Fruit fly (Drosophila melanogaster) whole organism, embryonic: ENCODE measurements around the gene CG16957.

Experiments used
- CG10267 ChIP-seq: fragments of 200-800 bp; sonication (Bioruptor generic); optimal IDR thresholded peaks from 2 replicates; lab custom pipeline; 2018; ENCODE audit warnings: missing biosample characterization, mild to moderate bottlenecking, missing genetic modification characterization, moderate library complexity
- CG10321 ChIP-seq: fragments of 200-800 bp; sonication (Bioruptor generic); IDR thresholded peaks from 2 replicates; pipeline ENCODE4 v1.3.6; 2022; ENCODE audit warnings: missing biosample characterization, missing genetic modification characterization
- CG10979 ChIP-seq: fragments of 200-800 bp; sonication (Bioruptor generic); optimal IDR thresholded peaks from 2 replicates; lab custom pipeline; 2018; ENCODE audit warnings: missing biosample characterization, mild to moderate bottlenecking, missing genetic modification characterization, moderate library complexity
- CG11085 ChIP-seq: fragments of 200-800 bp; sonication (Bioruptor generic); IDR thresholded peaks from 2 replicates; pipeline ENCODE4 v1.3.6; 2022; ENCODE audit warnings: missing biosample characterization, missing genetic modification characterization
- CG12155 ChIP-seq: fragments of 200-800 bp; sonication (Bioruptor generic); optimal IDR thresholded peaks from 3 replicates; lab custom pipeline; 2016; ENCODE audit warnings: missing biosample characterization, missing genetic modification characterization
- CG14667 ChIP-seq: fragments of 200-800 bp; sonication (Bioruptor generic); IDR thresholded peaks from 2 replicates; pipeline ENCODE4 v1.3.6; 2022; ENCODE audit warnings: missing biosample characterization, missing genetic modification characterization
- CG15479 ChIP-seq: fragments of 200-800 bp; sonication (Bioruptor generic); optimal IDR thresholded peaks from 3 replicates; lab custom pipeline; 2019; ENCODE audit warnings: missing biosample characterization, mild to moderate bottlenecking, missing genetic modification characterization, moderate library complexity
- CG15514 ChIP-seq: fragments of 200-800 bp; sonication (Bioruptor generic); optimal IDR thresholded peaks from 3 replicates; lab custom pipeline; 2017; ENCODE audit warnings: missing biosample characterization, missing genetic modification characterization, mild to moderate bottlenecking, moderate library complexity, missing genetic modification reagents
- CG1647 ChIP-seq: fragments of 200-800 bp; sonication (Bioruptor generic); optimal IDR thresholded peaks from 3 replicates; lab custom pipeline; 2016; ENCODE audit warnings: missing biosample characterization, missing genetic modification characterization
- CG17361 ChIP-seq: fragments of 200-800 bp; sonication (Bioruptor generic); IDR thresholded peaks from 3 replicates; pipeline ENCODE4 v1.3.6; 2022; ENCODE audit warnings: missing biosample characterization, missing genetic modification characterization
- CG17829 ChIP-seq: fragments of 200-800 bp; optimal IDR thresholded peaks from 2 replicates; lab custom pipeline; 2019; ENCODE audit warnings: missing biosample characterization, mild to moderate bottlenecking, missing genetic modification characterization, moderate library complexity
- CG2875 ChIP-seq: fragments of 200-800 bp; sonication (Bioruptor generic); optimal IDR thresholded peaks from 2 replicates; lab custom pipeline; 2017; ENCODE audit warnings: missing biosample characterization, mild to moderate bottlenecking, missing genetic modification characterization, missing genetic modification reagents
- CG3065 ChIP-seq: fragments of 200-800 bp; sonication (Bioruptor generic); optimal IDR thresholded peaks from 2 replicates; lab custom pipeline; 2016; ENCODE audit warnings: missing biosample characterization, missing genetic modification characterization
- CG3726 ChIP-seq: fragments of 200-800 bp; sonication (Bioruptor generic); IDR thresholded peaks from 3 replicates; pipeline ENCODE4, ENCODE4 v1.3.6; 2022; ENCODE audit warnings: missing biosample characterization, missing genetic modification characterization
- CG42726 ChIP-seq: fragments of 200-800 bp; sonication (Bioruptor generic); IDR thresholded peaks from 2 replicates; pipeline ENCODE4 v1.3.6; 2022; ENCODE audit warnings: missing biosample characterization, missing genetic modification characterization; ENCODE audit not compliant: partially characterized antibody
- CG6854 ChIP-seq: fragments of 200-800 bp; sonication (Bioruptor generic); optimal IDR thresholded peaks from 3 replicates; lab custom pipeline; 2017; ENCODE audit warnings: missing biosample characterization, mild to moderate bottlenecking, missing genetic modification characterization
- CG8089 ChIP-seq: fragments of 200-800 bp; sonication (Bioruptor generic); optimal IDR thresholded peaks from 3 replicates; lab custom pipeline; 2016; ENCODE audit warnings: missing biosample characterization, missing genetic modification characterization
- CG8359 ChIP-seq: fragments of 200-800 bp; sonication (Bioruptor generic); optimal IDR thresholded peaks from 2 replicates; lab custom pipeline; 2017; ENCODE audit warnings: missing biosample characterization, mild to moderate bottlenecking, missing genetic modification characterization, borderline replicate concordance
- Dip2 ChIP-seq: fragments of 200-800 bp; sonication (Bioruptor generic); IDR thresholded peaks from 2 replicates; pipeline ENCODE4 v1.3.6; 2022; ENCODE audit warnings: missing biosample characterization, missing genetic modification characterization
- Doc3 ChIP-seq: fragments of 200-800 bp; sonication (Bioruptor generic); IDR thresholded peaks from 3 replicates; pipeline ENCODE4 v1.3.6; 2022; ENCODE audit warnings: missing biosample characterization, missing genetic modification characterization; ENCODE audit not compliant: partially characterized antibody
- ERR ChIP-seq: fragments of 200-800 bp; sonication (Bioruptor generic); optimal IDR thresholded peaks from 2 replicates; lab custom pipeline; 2016; ENCODE audit warnings: missing biosample characterization, missing genetic modification characterization
- Elba2 ChIP-seq: fragments of 200-800 bp; sonication (Bioruptor generic); optimal IDR thresholded peaks from 3 replicates; lab custom pipeline; 2016; ENCODE audit warnings: missing biosample characterization, missing genetic modification characterization
- Ets65A ChIP-seq: fragments of 200-800 bp; sonication (Bioruptor generic); peaks from one replicate; lab custom pipeline; 2016; ENCODE audit warnings: missing biosample characterization, missing genetic modification characterization
- GATAe ChIP-seq: fragments of 200-800 bp; sonication (Bioruptor generic); conservative IDR thresholded peaks from 2 replicates; pipeline ENCODE4 v1.3.6; 2022; ENCODE audit warnings: missing biosample characterization, missing genetic modification characterization
- H2.0 ChIP-seq: fragments of 200-800 bp; sonication (Bioruptor generic); IDR thresholded peaks from 2 replicates; pipeline ENCODE4 v1.3.6; 2022; ENCODE audit warnings: missing biosample characterization, missing genetic modification characterization
- HLH3B ChIP-seq: fragments of 200-800 bp; sonication (Bioruptor generic); IDR thresholded peaks from 2 replicates; pipeline ENCODE4 v1.3.6; 2022; ENCODE audit warnings: missing biosample characterization, missing genetic modification characterization
- HLH4C ChIP-seq: fragments of 200-800 bp; sonication (Bioruptor generic); IDR thresholded peaks from 3 replicates; pipeline ENCODE4 v1.3.6; 2022; ENCODE audit warnings: missing biosample characterization, missing genetic modification characterization; ENCODE audit not compliant: partially characterized antibody
- Hmr ChIP-seq: fragments of 200-800 bp; sonication (Bioruptor generic); optimal IDR thresholded peaks from 3 replicates; lab custom pipeline; 2017; ENCODE audit warnings: mild to moderate bottlenecking, missing biosample characterization, missing genetic modification reagents, missing genetic modification characterization
- Scr ChIP-seq: fragments of 200-800 bp; sonication (Bioruptor generic); IDR thresholded peaks from 2 replicates; pipeline ENCODE4 v1.3.6; 2022; ENCODE audit warnings: missing biosample characterization, missing genetic modification characterization; ENCODE audit not compliant: partially characterized antibody
- Sox102F ChIP-seq: fragments of 200-800 bp; sonication (Bioruptor generic); optimal IDR thresholded peaks from 2 replicates; lab custom pipeline; 2018; ENCODE audit warnings: missing biosample characterization, mild to moderate bottlenecking, missing genetic modification characterization, moderate library complexity
- Trl ChIP-seq, 3 experiments: fragments of >200 bp in 2 of 3; fragments of 200-800 bp in 1 of 3; sonication (Bioruptor generic) in 1 of 3; optimal IDR thresholded peaks; 2 replicates in 1 of 3; 3 replicates in 2 of 3; lab custom pipeline; 2016 to 2017; ENCODE audit warnings: missing biosample characterization in 1 of 3, missing genetic modification characterization in 1 of 3
- ara ChIP-seq: fragments of 200-800 bp; sonication (Bioruptor generic); IDR thresholded peaks from 2 replicates; pipeline ENCODE4 v1.3.6; 2022; ENCODE audit warnings: missing biosample characterization, missing genetic modification characterization
- chif ChIP-seq, 2 experiments: fragments of 200-800 bp; sonication (Bioruptor generic); optimal IDR thresholded peaks; 3 replicates each; lab custom pipeline; 2016; ENCODE audit warnings: missing biosample characterization in 2 of 2, missing genetic modification characterization in 2 of 2
- dimm ChIP-seq: fragments of 200-800 bp; sonication (Bioruptor generic); IDR thresholded peaks from 2 replicates; pipeline ENCODE4 v1.3.6; 2022; ENCODE audit warnings: missing biosample characterization, missing genetic modification characterization
- ems ChIP-seq: fragments of 200-800 bp; sonication (Bioruptor generic); optimal IDR thresholded peaks from 3 replicates; lab custom pipeline; 2016; ENCODE audit warnings: missing biosample characterization, missing genetic modification characterization
- gro ChIP-seq: fragments of 200-800 bp; sonication (Bioruptor generic); optimal IDR thresholded peaks from 2 replicates; lab custom pipeline; 2016; ENCODE audit warnings: missing biosample characterization, missing genetic modification characterization
- h ChIP-seq: fragments of >200 bp; optimal IDR thresholded peaks from 2 replicates; lab custom pipeline; 2017
- insv ChIP-seq, 2 experiments: fragments of 200-800 bp; sonication (Bioruptor generic); optimal IDR thresholded peaks; 3 replicates each; lab custom pipeline; 2016 to 2018; ENCODE audit warnings: missing biosample characterization in 2 of 2, missing genetic modification characterization in 2 of 2
- kah ChIP-seq: fragments of 200-800 bp; sonication (Bioruptor generic); optimal IDR thresholded peaks from 2 replicates; lab custom pipeline; 2018; ENCODE audit warnings: missing biosample characterization, mild to moderate bottlenecking, missing genetic modification characterization
- knrl ChIP-seq: fragments of 200-800 bp; sonication (Bioruptor generic); IDR thresholded peaks from 3 replicates; pipeline ENCODE4 v1.3.6; 2022; ENCODE audit warnings: missing biosample characterization, missing genetic modification characterization; ENCODE audit not compliant: partially characterized antibody
- lola ChIP-seq, 3 experiments: fragments of >200 bp in 2 of 3; fragments of 200-800 bp in 1 of 3; sonication (Bioruptor generic) in 1 of 3; optimal IDR thresholded peaks; 2 replicates each; lab custom pipeline; 2017 to 2019; ENCODE audit warnings: missing biosample characterization in 3 of 3, missing genetic modification characterization in 3 of 3, mild to moderate bottlenecking in 1 of 3, moderate library complexity in 1 of 3
- nau ChIP-seq: fragments of 200-800 bp; sonication (Bioruptor generic); optimal IDR thresholded peaks from 3 replicates; lab custom pipeline; 2017; ENCODE audit warnings: missing biosample characterization, mild to moderate bottlenecking, missing genetic modification characterization, missing genetic modification reagents
- peb ChIP-seq: fragments of 200-800 bp; sonication (Bioruptor generic); IDR thresholded peaks from 2 replicates; pipeline ENCODE4 v1.3.6; 2022; ENCODE audit warnings: missing biosample characterization, missing genetic modification characterization
- sens-2 ChIP-seq: fragments of 200-800 bp; sonication (Bioruptor generic); IDR thresholded peaks from 2 replicates; pipeline ENCODE4 v1.3.6; 2022; ENCODE audit warnings: missing biosample characterization, missing genetic modification characterization
- sima ChIP-seq: fragments of 200-800 bp; sonication (Bioruptor generic); optimal IDR thresholded peaks from 2 replicates; lab custom pipeline; 2016; ENCODE audit warnings: missing biosample characterization, missing genetic modification characterization
- sna ChIP-seq: fragments of 200-800 bp; sonication (Bioruptor generic); IDR thresholded peaks from 2 replicates; pipeline ENCODE4 v1.3.6; 2022; ENCODE audit warnings: missing biosample characterization, missing genetic modification characterization; ENCODE audit not compliant: partially characterized antibody
- so ChIP-seq: fragments of 200-800 bp; sonication (Bioruptor generic); IDR thresholded peaks from 3 replicates; pipeline ENCODE4 v1.3.6; 2022; ENCODE audit warnings: missing biosample characterization, missing genetic modification characterization
- sob ChIP-seq: fragments of 200-800 bp; sonication (Bioruptor generic); IDR thresholded peaks from 2 replicates; pipeline ENCODE4 v1.3.6; 2022; ENCODE audit warnings: missing biosample characterization, missing genetic modification characterization
- tap ChIP-seq: fragments of 200-800 bp; optimal IDR thresholded peaks from 3 replicates; lab custom pipeline; 2019; ENCODE audit warnings: missing biosample characterization, mild to moderate bottlenecking, missing genetic modification characterization, moderate library complexity
- wor ChIP-seq: fragments of 200-800 bp; sonication (Bioruptor generic); IDR thresholded peaks from 2 replicates; pipeline ENCODE4 v1.3.6; 2022; ENCODE audit warnings: missing biosample characterization, missing genetic modification characterization
- zen ChIP-seq: fragments of 200-800 bp; sonication (Bioruptor generic); optimal IDR thresholded peaks from 3 replicates; lab custom pipeline; 2018; ENCODE audit warnings: missing biosample characterization, mild to moderate bottlenecking, missing genetic modification characterization, moderate library complexity

CG16957 gene

DNA sequence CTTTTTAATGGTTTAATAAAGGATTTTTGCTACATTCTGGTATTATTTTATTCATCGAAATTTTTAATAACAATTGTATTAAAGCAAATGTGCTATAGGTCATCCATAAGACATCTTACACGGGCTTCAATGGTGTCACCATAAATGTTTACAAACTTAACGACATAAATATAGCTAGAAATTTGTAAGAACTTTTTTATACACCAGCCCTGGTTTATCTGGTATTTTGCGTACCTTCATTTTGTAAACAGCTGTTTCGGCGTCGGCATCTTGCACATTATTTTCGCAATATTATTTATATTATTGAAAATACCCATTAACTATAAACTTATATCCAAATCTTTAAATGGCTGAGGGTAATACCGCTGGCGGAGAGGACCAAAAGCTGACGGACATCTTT is 28.6 kb downstream of the CG16957 start, which contains the start of gene Tap42 (continued):
- TF ChIP-seq kah (GFP tag; lab: Kevin White, UChicago): no peak
- no peak for TF ChIP-seq sima (GFP tag; lab: Kevin White, UChicago)
- TF ChIP-seq tap: no peak
- TF ChIP-seq CG8089: no peak
- TF ChIP-seq Dip2 (GFP tag; lab: Robert Waterston, UW): no peak
- no peak for TF ChIP-seq dimm
- TF ChIP-seq knrl (GFP tag; lab: Robert Waterston, UW): no peak
- no peak for TF ChIP-seq insv (GFP tag; optimal IDR thresholded peaks at IDR 0.05; lab: Kevin White, UChicago)
- TF ChIP-seq HLH4C (GFP tag; lab: Robert Waterston, UW): no peak
- TF ChIP-seq CG2875 (GFP tag; lab: Kevin White, UChicago): no peak
- peak; percentile 22 for TF ChIP-seq CG12155 (GFP tag; lab: Kevin White, UChicago)
- no peak for TF ChIP-seq CG10321 (GFP tag; lab: Robert Waterston, UW)
- no peak for TF ChIP-seq HLH3B (GFP tag; lab: Robert Waterston, UW)
- TF ChIP-seq chif (GFP tag; optimal IDR thresholded peaks at IDR 0.05; lab: Kevin White, UChicago): no peak
- no peak for TF ChIP-seq gro (GFP tag; lab: Kevin White, UChicago)
- TF ChIP-seq Scr (GFP tag; lab: Robert Waterston, UW): no peak
- no peak for TF ChIP-seq CG3726
- no peak for TF ChIP-seq CG1647 (GFP tag; lab: Kevin White, UChicago)
- no peak for TF ChIP-seq Ets65A
- TF ChIP-seq peb (GFP tag; lab: Robert Waterston, UW): no peak
- no peak for TF ChIP-seq Doc3 (GFP tag; lab: Robert Waterston, UW)
- TF ChIP-seq CG10979 (tag; lab: Kevin White, UChicago): peak; percentile 29
- TF ChIP-seq CG3065: no peak
- TF ChIP-seq CG11085 (GFP tag; lab: Robert Waterston, UW): no peak
- TF ChIP-seq Elba2 (GFP tag; lab: Kevin White, UChicago): no peak
- TF ChIP-seq so: no peak
- no peak for TF ChIP-seq ara (GFP tag; lab: Robert Waterston, UW)
- TF ChIP-seq CG42726 (GFP tag; lab: Robert Waterston, UW): no peak
- TF ChIP-seq CG15514 (GFP tag; lab: Kevin White, UChicago): peak; percentile 54
- no peak for TF ChIP-seq CG17361 (GFP tag; lab: Robert Waterston, UW)
- peak; percentile 24 for TF ChIP-seq CG15479
- TF ChIP-seq ERR (GFP tag; lab: Kevin White, UChicago): no peak
- TF ChIP-seq CG17829 (tag; lab: Kevin White, UChicago): peak; percentile 24
- TF ChIP-seq nau: no peak
- TF ChIP-seq ems (GFP tag; lab: Kevin White, UChicago): no peak
- no peak for TF ChIP-seq Sox102F (GFP tag; lab: Kevin White, UChicago)
- no peak for TF ChIP-seq zen (tag; lab: Kevin White, UChicago)
- TF ChIP-seq CG6854: no peak
- TF ChIP-seq GATAe (GFP tag; lab: Robert Waterston, UW): no peak
- no peak for TF ChIP-seq sens-2 (GFP tag; lab: Robert Waterston, UW)
- no peak for TF ChIP-seq Trl (optimal IDR thresholded peaks at IDR 0.05; lab: Kevin White, UChicago)
- no peak for TF ChIP-seq Trl (GFP tag; optimal IDR thresholded peaks at IDR 0.05; lab: Kevin White, UChicago)
- no peak for TF ChIP-seq sna
- TF ChIP-seq CG14667: no peak
- TF ChIP-seq sob: no peak
- TF ChIP-seq H2.0 (GFP tag; lab: Robert Waterston, UW): no peak
- TF ChIP-seq Hmr: no peak
- TF ChIP-seq h (lab: Kevin White, UChicago): no peak
- TF ChIP-seq lola (GFP tag; optimal IDR thresholded peaks at IDR 0.05; lab: Kevin White, UChicago): peak in 1 of 3 experiments; percentile 20
- TF ChIP-seq wor (GFP tag; lab: Robert Waterston, UW): no peak
- TF ChIP-seq CG8359 (GFP tag; lab: Kevin White, UChicago): no peak
- peak; percentile 49 for TF ChIP-seq CG10267 (tag; lab: Kevin White, UChicago)
